Fruit fly (Drosophila melanogaster): Measurements from ENCODE around the gene Plzf.
A peak's percentile ranks its signal among the peaks of the same experiment; 100 is the strongest.

Gene Plzf

DNA sequence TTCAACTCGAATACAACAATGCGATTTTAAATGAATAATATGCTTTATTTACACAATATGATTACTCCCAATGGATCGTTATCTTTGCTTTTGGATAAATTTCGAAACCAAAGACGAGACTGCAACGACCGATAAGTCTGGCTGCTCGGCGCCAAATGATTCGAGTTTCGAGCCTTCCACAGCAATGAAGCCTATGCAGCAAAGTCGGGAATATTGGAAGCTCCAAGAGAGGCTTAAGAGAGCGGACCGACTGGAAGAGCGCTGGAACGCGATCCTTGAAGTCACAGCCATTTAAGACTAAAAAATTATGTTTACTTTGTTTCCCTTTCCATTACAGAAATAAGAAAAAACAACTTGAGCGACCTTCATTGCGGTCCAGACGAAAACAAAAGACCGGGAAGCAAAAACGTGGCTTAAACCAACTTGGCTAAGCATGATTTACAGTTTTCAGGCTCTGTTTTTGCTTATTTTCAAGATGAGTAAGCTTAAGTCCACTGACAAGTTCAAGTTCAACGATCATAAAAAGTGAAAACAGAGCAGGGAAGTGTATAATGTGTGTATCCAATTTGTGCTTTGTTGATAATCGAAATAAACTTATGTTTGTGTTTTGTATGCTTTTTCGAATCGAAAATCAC, 18.0 kb upstream of the Plzf start, which contains the start of gene firl:
Gene firl (minus strand): TSS at position 159 of the 635 bp plus-strand sequence.
- no peak for TF ChIP-seq CG17801 (GFP tag; optimal IDR thresholded peaks at IDR 0.05; ENCODE audit: partially characterized antibody)

DNA sequence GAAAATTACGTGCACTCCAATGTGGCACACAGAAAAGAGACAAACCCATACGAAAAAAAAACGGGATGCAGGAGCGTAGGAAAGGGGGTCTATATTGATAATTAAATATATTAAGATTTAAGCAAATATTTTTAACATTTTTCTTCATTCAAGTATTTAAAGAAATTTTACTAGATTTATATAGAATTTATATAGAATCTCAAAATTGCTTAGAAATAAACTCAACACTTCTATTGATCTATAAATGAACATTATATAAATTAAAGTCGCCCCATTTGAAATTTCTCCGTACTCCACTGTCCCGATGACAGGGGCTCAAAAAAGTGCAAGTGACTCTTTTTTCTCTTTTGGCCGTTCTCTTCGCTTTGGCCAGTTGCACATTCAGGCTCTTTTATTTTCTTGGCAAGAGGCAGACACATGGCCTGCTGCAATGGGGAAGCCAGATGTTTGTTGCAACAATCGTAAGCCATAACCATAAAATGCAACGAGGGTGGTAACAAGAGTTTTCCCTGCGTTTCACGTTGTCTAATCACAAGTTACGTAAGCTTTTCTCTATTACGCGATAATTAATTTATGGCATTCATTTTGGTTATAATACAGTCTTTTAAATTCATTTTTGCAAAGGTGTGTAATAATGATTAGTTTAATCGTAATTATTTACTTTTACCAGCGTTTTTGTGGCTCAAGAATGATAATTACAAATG, 17.1 kb upstream of the Plzf start:
- no peak for TF ChIP-seq CG17801 (GFP tag; optimal IDR thresholded peaks at IDR 0.05; ENCODE audit: partially characterized antibody)

DNA sequence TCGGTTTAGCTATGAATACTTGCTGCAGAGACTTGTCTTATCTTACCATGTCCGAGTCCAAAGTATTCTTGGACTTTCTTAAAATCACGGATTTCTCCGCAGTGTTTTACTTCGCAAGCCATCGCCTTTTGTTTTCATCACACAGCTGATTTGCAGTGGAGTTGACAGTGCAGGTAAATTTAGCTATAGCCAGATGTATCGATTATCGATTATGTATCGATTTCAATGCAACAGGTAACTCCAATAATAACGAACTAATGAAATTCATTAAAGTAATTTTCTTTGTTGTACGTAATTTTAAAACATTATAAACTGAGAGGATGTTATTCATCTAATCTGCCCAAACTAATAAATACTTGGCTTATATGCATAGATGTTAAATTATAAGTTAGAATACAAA, 14.3 kb upstream of the Plzf start, which contains the start of gene Rab3-GAP:
Gene Rab3-GAP (minus strand): TSS at position 150 of the 400 bp plus-strand sequence.
- peak; percentile 19 for TF ChIP-seq CG17801 (GFP tag; optimal IDR thresholded peaks at IDR 0.05; ENCODE audit: partially characterized antibody)

DNA sequence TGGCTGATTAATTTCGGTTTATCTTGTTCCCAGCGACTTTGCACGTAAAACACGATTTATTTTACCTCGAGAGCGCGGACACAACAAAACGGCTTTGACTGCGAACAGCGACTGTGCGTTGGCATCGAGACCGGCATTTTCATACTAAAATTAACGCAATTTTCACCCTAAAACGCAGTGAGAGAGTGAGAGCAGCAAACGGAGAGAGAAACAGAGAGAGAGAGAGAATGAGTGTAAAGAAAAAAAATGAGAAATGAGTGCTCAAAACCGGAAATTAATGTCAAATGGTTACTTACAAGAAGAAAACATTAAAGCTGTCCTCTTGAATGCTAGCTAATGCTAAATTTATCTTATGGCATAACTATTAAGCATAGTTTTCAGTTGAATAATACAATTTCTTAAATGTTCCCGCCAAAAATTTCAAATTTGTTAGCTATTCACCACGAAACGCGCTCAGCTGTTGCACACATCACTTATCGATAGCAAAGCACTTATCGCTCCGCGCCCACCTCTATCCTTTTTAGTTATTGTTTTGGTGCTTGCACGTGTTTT, 7.2 kb upstream of the Plzf start, which contains the start of the genes JhI-21, RpL7-like and CG34164:
Gene JhI-21 (minus strand): TSS at position 206 of the 552 bp plus-strand sequence.
Gene RpL7-like (plus strand): TSS at position 490 of the 552 bp plus-strand sequence.
Gene CG34164 (plus strand): TSS at position 512 of the 552 bp plus-strand sequence.
- TF ChIP-seq CG17801 (GFP tag; optimal IDR thresholded peaks at IDR 0.05; ENCODE audit: partially characterized antibody), result peak; percentile 31

DNA sequence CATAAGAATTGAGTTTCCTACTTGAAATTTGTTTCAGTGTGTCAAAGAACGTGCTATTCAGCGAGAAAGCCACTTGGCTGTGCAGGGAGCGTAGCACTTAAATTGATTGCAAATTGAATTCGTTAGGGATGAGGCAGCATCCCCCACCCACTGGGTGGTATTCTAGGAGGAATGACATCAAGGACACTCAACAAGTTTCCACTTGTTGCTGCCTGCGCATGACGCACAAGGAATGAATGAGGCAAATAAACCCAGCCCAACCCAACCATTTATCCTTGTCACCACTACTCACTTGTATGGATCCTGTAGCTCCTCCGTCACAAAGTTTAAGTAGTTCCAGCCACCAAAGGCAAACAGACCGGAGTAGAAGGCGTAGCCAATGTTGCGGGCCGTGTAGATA, 4.6 kb upstream of the Plzf start:
- TF ChIP-seq CG17801 (GFP tag; optimal IDR thresholded peaks at IDR 0.05; ENCODE audit: partially characterized antibody), result no peak

DNA sequence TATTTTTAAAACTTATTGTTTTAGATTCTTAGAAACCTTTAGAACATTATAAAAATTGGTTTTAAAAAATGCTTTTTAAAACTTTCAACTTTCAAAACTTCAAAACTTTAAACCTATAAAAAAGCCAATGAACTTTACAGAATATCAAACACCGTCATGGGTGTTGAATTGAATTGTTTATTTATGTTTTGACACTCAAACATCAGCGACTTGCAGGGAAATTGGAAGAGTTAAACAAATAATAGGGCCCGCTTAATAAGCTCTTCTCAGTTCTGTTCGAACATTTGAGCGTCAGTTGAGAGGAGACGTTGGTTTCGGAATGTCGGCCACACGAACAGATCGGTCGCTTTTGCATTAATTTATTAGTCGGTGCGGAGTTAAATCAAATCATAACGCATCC, 415 bp upstream of the Plzf start, which contains the start of gene PLCXD:
Gene PLCXD (plus strand): TSS at position 286 of the 400 bp plus-strand sequence.
- TF ChIP-seq CG17801 (GFP tag; optimal IDR thresholded peaks at IDR 0.05; ENCODE audit: partially characterized antibody), result no peak

DNA sequence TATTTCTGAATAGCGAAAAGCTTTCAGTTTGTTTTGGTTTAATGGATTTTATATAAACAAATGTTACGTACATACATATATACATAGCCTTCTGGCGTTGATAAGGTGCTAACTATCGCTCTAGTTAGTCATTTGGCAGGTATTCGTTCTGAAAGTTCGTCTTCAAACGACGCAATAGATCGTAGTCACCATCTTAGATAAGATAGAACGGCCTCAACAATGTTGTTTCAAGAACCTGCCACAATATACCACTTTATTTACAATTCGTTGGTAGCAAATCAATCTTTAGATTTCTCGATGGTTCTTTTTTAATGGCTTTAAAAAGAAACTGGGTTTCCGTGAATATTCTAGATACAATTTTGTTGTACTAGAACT, 1.9 kb downstream of the Plzf start:
- TF ChIP-seq CG17801 (GFP tag; optimal IDR thresholded peaks at IDR 0.05; ENCODE audit: partially characterized antibody), result no peak

DNA sequence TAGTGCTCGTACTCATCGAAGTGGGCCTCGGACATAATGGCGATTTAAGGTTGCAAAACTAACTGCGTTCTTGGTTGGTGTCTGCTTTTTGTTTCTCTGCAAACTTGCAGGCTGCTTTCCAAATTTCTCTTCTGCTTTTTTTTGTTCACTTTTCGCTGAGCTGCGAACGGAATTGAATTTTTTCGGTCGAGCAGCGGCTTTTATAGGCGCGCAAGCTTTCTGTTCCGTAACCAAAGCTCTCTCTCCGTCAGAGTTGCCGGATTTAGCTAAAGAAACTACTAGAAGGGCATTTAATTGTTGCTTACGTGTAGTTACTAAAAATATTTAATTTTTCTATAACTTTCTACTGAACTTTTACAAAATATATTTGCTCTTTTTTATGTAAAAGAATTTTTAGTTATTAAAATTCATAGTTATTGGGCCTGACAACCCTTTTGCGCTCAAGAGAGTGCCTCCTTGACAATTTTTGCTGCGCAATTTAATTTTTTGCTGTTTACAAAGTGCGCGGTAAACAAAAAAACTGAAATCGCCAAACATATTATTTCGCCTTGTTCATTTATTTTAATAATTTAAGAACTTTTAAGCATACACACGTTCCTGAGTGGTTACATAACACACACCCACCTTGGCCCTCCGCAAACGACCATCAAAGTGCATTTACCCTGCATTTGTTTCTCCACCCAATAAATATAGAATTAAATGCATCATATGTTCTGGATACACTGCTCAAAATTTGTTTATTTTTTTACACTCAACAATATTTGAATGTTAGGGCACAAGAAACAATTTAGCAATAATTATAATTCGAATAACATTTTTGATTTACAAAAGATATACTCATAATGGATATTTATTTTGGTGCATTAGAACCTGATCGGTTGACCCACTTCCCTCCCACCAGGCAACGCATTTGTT, 2.5 kb downstream of the Plzf start, which contains the start of gene CG6770:
Gene CG6770 (minus strand): TSS at position 178 of the 915 bp plus-strand sequence.
- TF ChIP-seq CG17801 (GFP tag; optimal IDR thresholded peaks at IDR 0.05; ENCODE audit: partially characterized antibody), result peak; percentile 91

DNA sequence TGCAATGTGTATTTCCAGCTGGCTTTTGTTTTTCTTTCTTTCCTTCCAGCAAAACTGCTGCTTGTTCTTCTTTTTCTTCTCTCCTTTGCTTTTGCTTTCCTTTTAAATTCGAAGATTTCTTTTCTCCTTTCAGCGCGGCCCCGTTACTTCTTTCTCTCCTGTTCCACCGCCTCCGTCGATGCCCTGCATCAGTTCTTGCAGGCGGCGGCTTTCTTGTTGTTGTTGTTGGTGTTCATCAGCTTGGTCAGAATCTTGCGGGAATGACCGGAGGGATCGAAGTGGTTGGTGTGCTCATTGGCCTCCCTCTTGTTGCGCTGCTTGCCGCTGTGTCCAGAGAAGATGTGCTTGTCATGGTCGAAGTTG, 3.2 kb downstream of the Plzf start:
- TF ChIP-seq CG17801 (GFP tag; optimal IDR thresholded peaks at IDR 0.05; ENCODE audit: partially characterized antibody), result no peak

DNA sequence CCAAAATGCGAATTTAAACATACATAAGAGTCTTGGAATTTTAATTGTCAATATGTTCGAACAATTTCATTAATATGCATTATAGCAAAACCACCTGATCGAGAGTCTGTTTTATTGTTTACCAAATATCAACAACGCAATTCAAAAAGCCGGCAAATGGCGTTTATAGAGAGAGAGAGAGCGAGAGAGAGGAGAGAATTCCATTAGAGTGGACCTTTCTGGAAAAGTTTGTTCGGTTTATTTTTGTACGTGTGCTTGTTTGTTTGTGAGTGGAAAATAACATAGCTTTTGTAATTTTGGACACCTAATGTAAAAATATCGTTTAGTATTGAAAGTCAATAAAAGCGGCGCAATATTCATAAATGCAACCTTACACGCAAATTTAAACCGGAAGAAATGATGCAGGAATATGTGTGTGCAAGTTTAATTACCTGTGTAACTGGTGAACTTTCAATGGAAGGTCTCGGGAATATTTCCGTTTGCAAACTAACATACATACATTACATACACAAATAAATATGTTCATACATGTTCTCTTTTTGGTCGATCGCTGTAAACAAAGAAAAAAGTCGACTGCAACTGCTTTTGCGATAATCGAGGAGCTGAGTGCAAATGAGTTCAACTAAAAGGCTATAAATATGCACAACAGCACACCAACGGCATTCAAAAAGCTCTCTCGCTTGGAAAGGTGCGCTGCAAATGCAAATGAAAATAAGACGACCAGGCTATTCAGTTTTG, 3.9 kb downstream of the Plzf start, which contains the start of gene CG6785:
Gene CG6785 (minus strand): TSS at position 588 of the 738 bp plus-strand sequence.
- TF ChIP-seq CG17801 (GFP tag; optimal IDR thresholded peaks at IDR 0.05; ENCODE audit: partially characterized antibody), result peak; percentile 88

DNA sequence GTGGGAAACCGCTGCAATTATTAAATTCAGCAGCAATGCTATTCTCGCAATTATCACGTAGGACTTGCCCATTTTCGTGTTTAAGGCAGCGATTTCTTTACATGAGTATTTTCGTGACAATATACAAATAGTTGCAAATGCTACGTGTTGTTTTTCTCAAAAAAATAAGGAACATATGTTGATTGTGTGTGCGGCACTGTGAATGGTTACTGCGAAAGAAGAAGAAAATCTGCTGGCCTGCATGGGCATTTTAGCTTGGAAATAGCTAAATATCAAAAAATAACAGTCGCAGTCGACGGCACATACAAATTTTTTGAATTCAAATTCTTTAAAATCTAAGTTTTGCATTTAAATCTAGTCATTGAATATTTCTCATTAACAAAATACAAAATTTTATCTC, 8.2 kb downstream of the Plzf start, which contains the start of gene CG6766:
Gene CG6766 (minus strand): TSS at position 180 of the 400 bp plus-strand sequence.
- peak; percentile 32 for TF ChIP-seq CG17801 (GFP tag; optimal IDR thresholded peaks at IDR 0.05; ENCODE audit: partially characterized antibody)

DNA sequence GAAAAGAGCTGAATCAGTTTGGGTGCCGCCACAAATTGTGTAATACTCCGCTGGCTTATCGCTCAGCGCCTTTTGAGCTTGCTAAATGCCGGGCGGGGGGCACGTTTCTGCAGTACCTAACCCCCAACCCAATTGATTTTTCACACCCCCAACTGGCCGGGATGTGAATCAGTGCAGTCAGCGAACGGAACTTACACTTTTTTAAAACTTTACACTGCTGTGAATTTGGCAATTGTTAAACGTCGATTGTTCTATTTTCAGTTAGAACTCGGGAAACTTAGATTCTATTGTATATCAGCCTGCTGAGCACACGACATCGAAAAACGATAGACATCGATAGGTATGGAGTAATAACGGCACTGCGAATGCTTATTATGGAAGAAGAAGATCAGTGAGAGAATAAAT, 10.5 kb downstream of the Plzf start, which contains the start of gene Tom70:
Gene Tom70 (minus strand): TSS at position 335 of the 405 bp plus-strand sequence.
- TF ChIP-seq CG17801 (GFP tag; optimal IDR thresholded peaks at IDR 0.05; ENCODE audit: partially characterized antibody), result peak; percentile 30

DNA sequence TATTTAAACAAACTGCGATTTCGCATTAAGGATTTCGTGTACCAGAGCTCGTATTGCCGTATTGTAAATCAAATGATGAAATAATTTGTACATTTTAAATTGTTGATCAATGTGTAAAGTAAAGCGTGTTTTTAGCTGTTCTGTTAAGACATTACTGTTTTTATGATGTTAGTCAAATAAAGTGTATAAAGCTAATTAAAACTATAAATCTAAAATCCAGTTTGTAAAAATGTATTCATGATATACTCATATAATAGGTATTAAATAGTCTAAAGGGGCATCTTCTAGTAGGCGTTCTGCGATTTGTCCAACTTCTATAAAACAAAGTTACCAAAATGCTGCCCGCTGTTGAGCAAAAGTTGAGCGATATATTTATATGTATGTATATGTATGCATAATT, 14.8 kb downstream of the Plzf start, which contains the start of gene CG18788:
Gene CG18788 (plus strand): TSS at position 301 of the 400 bp plus-strand sequence.
- no peak for TF ChIP-seq CG17801 (GFP tag; optimal IDR thresholded peaks at IDR 0.05; ENCODE audit: partially characterized antibody)
